Fruit fly (Drosophila melanogaster) whole organism, pupa: ENCODE results near the gene CG10140.

ENCODE experiments used
- CG10348 ChIP-seq: fragments of 200-800 bp; sonication (Bioruptor generic); IDR thresholded peaks from 2 replicates; pipeline ENCODE4 v1.3.6; 2022; ENCODE audit warnings: missing biosample characterization, missing genetic modification characterization
- CG12605 ChIP-seq: fragments of 200-800 bp; sonication (Bioruptor generic); IDR thresholded peaks from 2 replicates; pipeline ENCODE4 v1.3.6; 2022; ENCODE audit warnings: missing biosample characterization, missing genetic modification characterization
- CG14655 ChIP-seq: fragments of 200-800 bp; sonication (Bioruptor generic); optimal IDR thresholded peaks from 3 replicates; lab custom pipeline; 2017; ENCODE audit warnings: mild to moderate bottlenecking, missing biosample characterization, missing genetic modification reagents, missing genetic modification characterization
- CG17806 ChIP-seq: fragments of 200-800 bp; sonication (Bioruptor generic); optimal IDR thresholded peaks from 2 replicates; lab custom pipeline; 2018; ENCODE audit warnings: missing biosample characterization, mild to moderate bottlenecking, missing genetic modification characterization, moderate library complexity
- CG32121 ChIP-seq: fragments of 200-800 bp; sonication (Bioruptor generic); IDR thresholded peaks from 2 replicates; pipeline ENCODE4 v1.3.6; 2022; ENCODE audit warnings: missing biosample characterization, missing genetic modification characterization
- CG34367 ChIP-seq: fragments of 200-800 bp; sonication (Bioruptor generic); optimal IDR thresholded peaks from 2 replicates; lab custom pipeline; 2018; ENCODE audit warnings: missing biosample characterization, mild to moderate bottlenecking, missing genetic modification characterization
- CG8301 ChIP-seq: fragments of 200-800 bp; sonication (Bioruptor generic); optimal IDR thresholded peaks from 2 replicates; lab custom pipeline; 2018; ENCODE audit warnings: missing biosample characterization, mild to moderate bottlenecking, missing genetic modification characterization
- EcR ChIP-seq: fragments of 200-800 bp; sonication (Bioruptor generic); optimal IDR thresholded peaks from 3 replicates; lab custom pipeline; 2019; ENCODE audit warnings: missing biosample characterization, missing genetic modification characterization, mild to moderate bottlenecking, moderate library complexity, missing genetic modification reagents
- Ets98B ChIP-seq: fragments of 200-800 bp; sonication (Bioruptor generic); IDR thresholded peaks from 2 replicates; pipeline ENCODE4 v1.3.6; 2022; ENCODE audit warnings: missing biosample characterization, missing genetic modification characterization
- Pif1A ChIP-seq: fragments of 200-800 bp; sonication (Bioruptor generic); optimal IDR thresholded peaks from 3 replicates; lab custom pipeline; 2016; ENCODE audit warnings: missing biosample characterization, missing genetic modification characterization
- Snoo ChIP-seq: fragments of 200-800 bp; sonication (Bioruptor generic); optimal IDR thresholded peaks from 3 replicates; lab custom pipeline; 2017; ENCODE audit warnings: missing biosample characterization, mild to moderate bottlenecking, missing genetic modification characterization, inconsistent platforms
- gl ChIP-seq: fragments of 200-800 bp; sonication (Bioruptor generic); optimal IDR thresholded peaks from 2 replicates; lab custom pipeline; 2018; ENCODE audit warnings: missing biosample characterization, mild to moderate bottlenecking, missing genetic modification characterization

- no peak for TF ChIP-seq CG12605
- TF ChIP-seq Ets98B: no peak
- TF ChIP-seq EcR (GFP tag; lab: Kevin White, UChicago): no peak
- no peak for TF ChIP-seq CG17806 (tag; lab: Kevin White, UChicago)
- no peak for TF ChIP-seq Snoo (tag; lab: Kevin White, UChicago)
- TF ChIP-seq Pif1A (GFP tag; lab: Kevin White, UChicago): no peak
- TF ChIP-seq CG32121 (GFP tag; lab: Robert Waterston, UW): no peak
- no peak for TF ChIP-seq CG10348 (GFP tag; lab: Robert Waterston, UW)
- no peak for TF ChIP-seq CG8301 (tag; lab: Kevin White, UChicago)
- no peak for TF ChIP-seq gl
- no peak for TF ChIP-seq CG14655
- no peak for TF ChIP-seq CG34367 (tag; lab: Kevin White, UChicago)
Measured at dm6 chr3L:13412886-13413224, 27.4 kb downstream of the CG10140 start.
